Worm (Caenorhabditis elegans) whole organism, early embryonic: ENCODE results near the gene Y6E2A.4.

ENCODE experiments used
- pes-1 ChIP-seq: fragments of 200-800 bp; sonication (Bioruptor generic); IDR thresholded peaks from 2 replicates; pipeline ENCODE4 v1.3.6; 2022; ENCODE audit warnings: missing genetic modification reagents, missing genetic modification characterization, missing compliant biosample characterization
- tbx-37 ChIP-seq: fragments of 200-800 bp; sonication (Bioruptor generic); conservative IDR thresholded peaks from 2 replicates; pipeline ENCODE4 v1.3.6; 2022; ENCODE audit warnings: missing genetic modification reagents, missing genetic modification characterization, missing compliant biosample characterization

ce11 chrV:15699799-15700198 lies 16.8 kb downstream of the Y6E2A.4 start, which contains the start of gene nhr-199:
- no peak for TF ChIP-seq pes-1 (GFP tag; lab: Robert Waterston, UW)
- no peak for TF ChIP-seq tbx-37
